Worm (Caenorhabditis elegans) whole organism, L1 larva: ENCODE data around the gene zmp-3.

ENCODE experiments used
- aha-1 ChIP-seq: fragments of 150-350 bp; optimal IDR thresholded peaks from 2 replicates; lab custom pipeline; 2014; ENCODE audit warnings: missing biosample characterization, missing genetic modification characterization
- ces-1 ChIP-seq: fragments of 150-350 bp; optimal IDR thresholded peaks from 2 replicates; lab custom pipeline; 2014; ENCODE audit warnings: missing biosample characterization, missing genetic modification reagents, missing genetic modification characterization
- efl-1 ChIP-seq, 4 experiments: fragments of 150-350 bp; optimal IDR thresholded peaks in 3 of 4; peaks in 1 of 4; 1 replicate in 1 of 4; 2 replicates in 3 of 4; lab custom pipeline; 2014; ENCODE audit warnings: missing biosample characterization in 2 of 4, missing genetic modification characterization in 2 of 4, missing genetic modification reagents in 2 of 4
- nhr-237 ChIP-seq: fragments of 150-350 bp; optimal IDR thresholded peaks from 2 replicates; lab custom pipeline; 2014; ENCODE audit warnings: missing biosample characterization, missing genetic modification characterization
- sox-4 ChIP-seq: sonication (generic microtip); optimal IDR thresholded peaks from 2 replicates; lab custom pipeline; 2016; ENCODE audit warnings: missing genetic modification characterization, missing compliant biosample characterization
- ztf-11 ChIP-seq, 2 experiments: sonication (generic microtip); optimal IDR thresholded peaks; 2 replicates each; lab custom pipeline; 2016 to 2017; ENCODE audit warnings: missing genetic modification characterization in 2 of 2, missing biosample characterization in 1 of 2, missing compliant biosample characterization in 1 of 2

- TF ChIP-seq ces-1 (GFP tag; lab: Kevin White, UChicago) = no peak
- TF ChIP-seq ztf-11 (tag; optimal IDR thresholded peaks at IDR 0.05; lab: Kevin White, UChicago) = no peak
- no peak for TF ChIP-seq efl-1 (optimal IDR thresholded peaks at IDR 0.05; lab: Kevin White, UChicago)
- TF ChIP-seq efl-1 (GFP tag; optimal IDR thresholded peaks at IDR 0.05 in 1 of 2; lab: Kevin White, UChicago) = no peak
- TF ChIP-seq sox-4 (tag; lab: Kevin White, UChicago) = no peak
- TF ChIP-seq nhr-237 (tag; lab: Kevin White, UChicago) = no peak
- no peak for TF ChIP-seq aha-1 (tag; lab: Kevin White, UChicago)
Observed at ce11 chrV:2927553-2927952, 18.1 kb upstream of the zmp-3 start, which contains the start of gene C31B8.12.
